Worm (Caenorhabditis elegans) whole organism, early embryonic: ENCODE results near the gene B0334.10.
"Not testable (repeated sequence)": the region's sequence is repeated elsewhere in the genome, so short reads cannot be mapped to it uniquely, and the experiment has no call there.

ENCODE experiments used
- B0310.2 ChIP-seq: sonication (generic microtip); optimal IDR thresholded peaks from 2 replicates; lab custom pipeline; 2016; ENCODE audit warnings: mild to moderate bottlenecking, missing genetic modification characterization, missing compliant biosample characterization
- F13C5.2 ChIP-seq: sonication (generic microtip); optimal IDR thresholded peaks from 2 replicates; lab custom pipeline; 2017; ENCODE audit warnings: mild to moderate bottlenecking, missing genetic modification characterization, inconsistent platforms, missing compliant biosample characterization
- aly-1 ChIP-seq: sonication (generic microtip); optimal IDR thresholded peaks from 2 replicates; lab custom pipeline; 2016; ENCODE audit warnings: missing genetic modification characterization, missing compliant biosample characterization
- ama-1 ChIP-seq: fragments of 150-350 bp; optimal IDR thresholded peaks from 2 replicates; lab custom pipeline; 2014
- ceh-13 ChIP-seq: fragments of 200-800 bp; sonication (Bioruptor generic); optimal IDR thresholded peaks from 2 replicates; lab custom pipeline; 2018; ENCODE audit warnings: mild to moderate bottlenecking, missing genetic modification characterization, missing compliant biosample characterization
- ceh-36 ChIP-seq: sonication (generic microtip); optimal IDR thresholded peaks from 2 replicates; lab custom pipeline; 2016; ENCODE audit warnings: missing genetic modification characterization, inconsistent platforms, missing compliant biosample characterization
- ets-7 ChIP-seq: sonication (generic microtip); optimal IDR thresholded peaks from 2 replicates; lab custom pipeline; 2016; ENCODE audit warnings: missing genotype, missing genetic modification characterization, missing compliant biosample characterization
- flt-1 ChIP-seq: fragments of 200-800 bp; sonication (Bioruptor generic); IDR thresholded peaks from 2 replicates; pipeline ENCODE4 v1.3.6; 2022; ENCODE audit warnings: missing genetic modification characterization, missing compliant biosample characterization
- hmbx-1 ChIP-seq: sonication (generic microtip); optimal IDR thresholded peaks from 2 replicates; lab custom pipeline; 2016; ENCODE audit warnings: mild to moderate bottlenecking, missing genetic modification characterization, missing compliant biosample characterization
- hmg-4 ChIP-seq: fragments of 200-800 bp; sonication (Bioruptor generic); optimal IDR thresholded peaks from 2 replicates; lab custom pipeline; 2018; ENCODE audit warnings: mild to moderate bottlenecking, missing genetic modification characterization, missing compliant biosample characterization
- hnd-1 ChIP-seq: sonication (generic microtip); optimal IDR thresholded peaks from 2 replicates; lab custom pipeline; 2016; ENCODE audit warnings: missing genetic modification characterization, missing compliant biosample characterization
- pes-1 ChIP-seq: fragments of 200-800 bp; sonication (Bioruptor generic); IDR thresholded peaks from 2 replicates; pipeline ENCODE4 v1.3.6; 2022; ENCODE audit warnings: missing genetic modification reagents, missing genetic modification characterization, missing compliant biosample characterization
- scrt-1 ChIP-seq: fragments of 200-800 bp; sonication (Bioruptor generic); IDR thresholded peaks from 2 replicates; pipeline ENCODE4 v1.3.6; 2022; ENCODE audit warnings: missing genetic modification characterization, missing compliant biosample characterization
- sea-1 ChIP-seq: fragments of 200-800 bp; sonication (Bioruptor generic); conservative IDR thresholded peaks from 2 replicates; pipeline ENCODE4 v1.3.6; 2022; ENCODE audit warnings: missing genetic modification characterization, missing compliant biosample characterization
- tbx-11 ChIP-seq: fragments of 200-800 bp; sonication (Bioruptor generic); IDR thresholded peaks from 2 replicates; pipeline ENCODE4 v1.3.6; 2022; ENCODE audit warnings: missing genetic modification characterization, missing compliant biosample characterization
- tbx-37 ChIP-seq: fragments of 200-800 bp; sonication (Bioruptor generic); conservative IDR thresholded peaks from 2 replicates; pipeline ENCODE4 v1.3.6; 2022; ENCODE audit warnings: missing genetic modification reagents, missing genetic modification characterization, missing compliant biosample characterization
- tra-4 ChIP-seq: sonication (generic microtip); optimal IDR thresholded peaks from 2 replicates; lab custom pipeline; 2017; ENCODE audit warnings: missing genetic modification characterization, missing compliant biosample characterization

The B0334.10 gene

ce11 chrII:11545299-11545951 lies 27.1 kb downstream of the B0334.10 start, which contains the start of gene dnj-13:
dnj-13 (plus strand) TSS chrII:11545701.
- TF ChIP-seq flt-1 (GFP tag; lab: Robert Waterston, UW), result peak; percentile 47; the same call in 1 of the 2 replicates
- TF ChIP-seq tra-4, result peak; percentile 23
- TF ChIP-seq ceh-36 (tag; lab: Kevin White, UChicago), result no peak
- no peak for TF ChIP-seq ceh-13 (GFP tag; lab: Kevin White, UChicago)
- TF ChIP-seq hnd-1 (tag; lab: Kevin White, UChicago), result no peak
- TF ChIP-seq tbx-11 (GFP tag; lab: Robert Waterston, UW), result no peak
- peak; percentile 7 for TF ChIP-seq B0310.2 (tag; lab: Kevin White, UChicago)
- no peak for TF ChIP-seq aly-1
- peak; percentile 70; the same call in 1 of the 2 replicates for TF ChIP-seq pes-1
- TF ChIP-seq ama-1 (lab: Kevin White, UChicago), result peak; percentile 56
- TF ChIP-seq hmg-4 (GFP tag; lab: Kevin White, UChicago), result peak; percentile 68
- peak; percentile 81 for TF ChIP-seq F13C5.2 (tag; lab: Kevin White, UChicago)
- no peak for TF ChIP-seq sea-1 (GFP tag; lab: Robert Waterston, UW)
- TF ChIP-seq scrt-1 (GFP tag; lab: Robert Waterston, UW), result no peak
- no peak for TF ChIP-seq ets-7 (tag; lab: Kevin White, UChicago)
- TF ChIP-seq hmbx-1, result peak; percentile 3
- peak; percentile 39; the same call in 1 of the 2 replicates for TF ChIP-seq tbx-37 (GFP tag; lab: Robert Waterston, UW)

- TF ChIP-seq tra-4, result no peak
- no peak for TF ChIP-seq ets-7 (tag; lab: Kevin White, UChicago)
- TF ChIP-seq ceh-36 (tag; lab: Kevin White, UChicago), result no peak
- TF ChIP-seq tbx-11 (GFP tag; lab: Robert Waterston, UW), result no peak
- no peak for TF ChIP-seq ceh-13 (GFP tag; lab: Kevin White, UChicago)
- no peak for TF ChIP-seq pes-1
- no peak for TF ChIP-seq sea-1 (GFP tag; lab: Robert Waterston, UW)
- TF ChIP-seq hnd-1 (tag; lab: Kevin White, UChicago), result no peak
Observed at ce11 chrII:11545952-11546325, 27.7 kb downstream of the B0334.10 start.

- TF ChIP-seq ama-1 (lab: Kevin White, UChicago) (peak; percentile 77), pes-1 (no peak), B0310.2 (tag; lab: Kevin White, UChicago) (no peak), hmg-4 (GFP tag; lab: Kevin White, UChicago) (no peak), hnd-1 (tag; lab: Kevin White, UChicago) (no peak), tbx-37 (GFP tag; lab: Robert Waterston, UW) (no peak), ets-7 (tag; lab: Kevin White, UChicago) (no peak), sea-1 (GFP tag; lab: Robert Waterston, UW) (0 out of 2 replicates have a peak, but pooled peaks have one; percentile 66), hmbx-1 (peak; percentile 22), ceh-13 (GFP tag; lab: Kevin White, UChicago) (no peak)
Observed at ce11 chrII:11547254-11547687, 29.0 kb downstream of the B0334.10 start, which contains the start of gene F54D5.7. F54D5.7 (plus strand) TSS chrII:11547517.

ce11 chrII:11551981-11552380 lies 33.7 kb downstream of the B0334.10 start, which contains the start of gene dhgd-1:
dhgd-1 (minus strand) TSS chrII:11552081.
- not testable (repeated sequence) for TF ChIP-seq ceh-36 (tag; lab: Kevin White, UChicago); hmbx-1; hnd-1 (tag; lab: Kevin White, UChicago)

- TF ChIP-seq flt-1 (GFP tag; lab: Robert Waterston, UW) (no peak), hmbx-1 (no peak), tbx-37 (GFP tag; lab: Robert Waterston, UW) (no peak), ceh-13 (GFP tag; lab: Kevin White, UChicago) (no peak), tbx-11 (GFP tag; lab: Robert Waterston, UW) (no peak), B0310.2 (tag; lab: Kevin White, UChicago) (no peak)
Observed at ce11 chrII:11555634-11556033, 37.4 kb downstream of the B0334.10 start, which contains the start of gene F54D5.24. F54D5.24 (plus strand) TSS chrII:11555949.

ce11 chrII:11556338-11556737 lies 38.1 kb downstream of the B0334.10 start, which contains the start of gene F54D5.17:
F54D5.17 (plus strand) TSS chrII:11556638.
- TF ChIP-seq F13C5.2 (tag; lab: Kevin White, UChicago), result no peak
- TF ChIP-seq hmbx-1, result no peak
- no peak for TF ChIP-seq ets-7 (tag; lab: Kevin White, UChicago)
- no peak for TF ChIP-seq B0310.2 (tag; lab: Kevin White, UChicago)
- TF ChIP-seq flt-1 (GFP tag; lab: Robert Waterston, UW), result no peak
- TF ChIP-seq pes-1, result no peak

ce11 chrII:11564127-11564526 lies 45.8 kb downstream of the B0334.10 start, which contains the start of gene F54D5.15:
F54D5.15 (minus strand) TSS chrII:11564227.
- TF ChIP-seq B0310.2 (tag; lab: Kevin White, UChicago) (no peak), hmg-4 (GFP tag; lab: Kevin White, UChicago) (no peak), F13C5.2 (tag; lab: Kevin White, UChicago) (no peak)
